Worm (Caenorhabditis elegans) whole organism, L4 larva: Measurements from ENCODE around the gene sre-51.
"Not testable (repeated sequence)": the region's sequence is repeated elsewhere in the genome, so short reads cannot be mapped to it uniquely, and the experiment has no call there.

Source experiments
- Y105C5A.15 ChIP-seq: fragments of 200-800 bp; sonication (Bioruptor generic); IDR thresholded peaks from 2 replicates; pipeline ENCODE4 v1.3.6; 2022; ENCODE audit warnings: missing genetic modification characterization, missing compliant biosample characterization
- ZK337.2 ChIP-seq: fragments of 200-800 bp; sonication (Bioruptor generic); IDR thresholded peaks from 2 replicates; pipeline ENCODE4 v1.3.6; 2022; ENCODE audit warnings: missing genetic modification reagents, missing genetic modification characterization, missing compliant biosample characterization
- arid-1 ChIP-seq: fragments of 200-800 bp; sonication (Bioruptor generic); conservative IDR thresholded peaks from 2 replicates; pipeline ENCODE4 v1.3.6; 2022; ENCODE audit warnings: missing genetic modification reagents, missing genetic modification characterization, missing compliant biosample characterization
- lsy-2 ChIP-seq, 2 experiments: fragments of 150-350 bp in 1 of 2; sonication (generic microtip) in 1 of 2; optimal IDR thresholded peaks; 2 replicates each; lab custom pipeline; 2014 to 2017; ENCODE audit warnings: missing biosample characterization in 2 of 2, missing genetic modification characterization in 2 of 2
- unc-62 ChIP-seq, 3 experiments: fragments of 150-350 bp in 1 of 3; sonication (generic microtip); optimal IDR thresholded peaks in 2 of 3; peaks in 1 of 3; 1 replicate in 1 of 3; 2 replicates in 2 of 3; lab custom pipeline; 2014 to 2017; ENCODE audit warnings: missing biosample characterization in 3 of 3, missing genetic modification characterization in 3 of 3, missing genetic modification reagents in 3 of 3, missing genotype in 1 of 3

DNA sequence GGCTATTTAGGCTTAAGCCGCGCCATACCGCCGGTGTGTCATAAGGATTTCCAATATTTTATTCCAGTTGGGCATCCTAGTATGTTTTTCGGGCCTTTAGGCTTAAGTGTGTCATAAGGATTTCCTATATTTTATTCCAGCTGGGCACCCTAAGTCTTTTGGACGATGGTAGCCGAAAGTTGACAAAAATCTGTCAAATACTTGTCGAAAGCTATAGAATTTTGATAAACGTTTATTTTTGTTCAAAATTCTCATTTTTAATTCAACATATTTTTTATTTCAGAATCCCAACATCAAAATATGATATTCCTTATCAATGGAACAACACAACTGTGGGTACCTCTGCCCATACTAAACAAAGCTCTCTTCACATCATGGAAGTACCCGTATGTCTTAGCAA lies 6.9 kb downstream of the sre-51 start, which contains the start of gene sre-49:
- TF ChIP-seq Y105C5A.15; arid-1; ZK337.2 (GFP tag; lab: Robert Waterston, UW); unc-62 (GFP tag; optimal IDR thresholded peaks at IDR 0.05 in 1 of 2; lab: Kevin White, UChicago); unc-62 (tag; optimal IDR thresholded peaks at IDR 0.05; lab: Kevin White, UChicago); lsy-2 (tag; optimal IDR thresholded peaks at IDR 0.05; lab: Kevin White, UChicago): not testable (repeated sequence)
